Worm (Caenorhabditis elegans) whole organism, L4 larva: ENCODE results near the gene kin-30.

Source experiments
- F10B5.3 ChIP-seq: sonication (generic microtip); optimal IDR thresholded peaks from 2 replicates; lab custom pipeline; 2016; ENCODE audit warnings: mild to moderate bottlenecking, missing genetic modification characterization, missing compliant biosample characterization
- F37D6.2 ChIP-seq: sonication (generic microtip); optimal IDR thresholded peaks from 2 replicates; lab custom pipeline; 2016; ENCODE audit warnings: mild to moderate bottlenecking, missing genetic modification characterization, missing compliant biosample characterization
- F44E2.7 ChIP-seq: fragments of 200-800 bp; sonication (Bioruptor generic); IDR thresholded peaks from 2 replicates; pipeline ENCODE4 v2.1.2; 2022; ENCODE audit warnings: missing genetic modification characterization, missing compliant biosample characterization
- R02D3.7 ChIP-seq: fragments of 150-350 bp; sonication (generic microtip); optimal IDR thresholded peaks from 3 replicates; lab custom pipeline; 2014; ENCODE audit warnings: missing biosample characterization, missing genetic modification characterization
- T26A8.4 ChIP-seq: fragments of 200-800 bp; sonication (Bioruptor generic); IDR thresholded peaks from 2 replicates; pipeline ENCODE4 v1.3.6; 2022; ENCODE audit warnings: missing genetic modification characterization, missing compliant biosample characterization
- Y48G9A.11 ChIP-seq: fragments of 200-800 bp; sonication (Bioruptor generic); IDR thresholded peaks from 2 replicates; pipeline ENCODE4 v1.3.6; 2022; ENCODE audit warnings: missing genetic modification reagents, missing genetic modification characterization, missing compliant biosample characterization
- Y75B8A.6 ChIP-seq: fragments of 200-800 bp; sonication (Bioruptor generic); IDR thresholded peaks from 2 replicates; pipeline ENCODE4 v1.3.6; 2022; ENCODE audit warnings: missing genetic modification reagents, missing genetic modification characterization, missing compliant biosample characterization
- ZK337.2 ChIP-seq: fragments of 200-800 bp; sonication (Bioruptor generic); IDR thresholded peaks from 2 replicates; pipeline ENCODE4 v1.3.6; 2022; ENCODE audit warnings: missing genetic modification reagents, missing genetic modification characterization, missing compliant biosample characterization
- ama-1 ChIP-seq: fragments of 150-350 bp; optimal IDR thresholded peaks from 2 replicates; lab custom pipeline; 2014; ENCODE audit warnings: inconsistent platforms, mixed read lengths
- ceh-20 ChIP-seq: fragments of 200-800 bp; sonication (Bioruptor generic); IDR thresholded peaks from 2 replicates; pipeline ENCODE4 v1.3.6; 2022; ENCODE audit warnings: missing genetic modification reagents, missing genetic modification characterization, missing compliant biosample characterization
- ceh-28 ChIP-seq: fragments of 150-350 bp; optimal IDR thresholded peaks from 2 replicates; lab custom pipeline; 2014; ENCODE audit warnings: missing biosample characterization, missing genetic modification reagents, missing genetic modification characterization
- ceh-62 ChIP-seq: sonication (generic microtip); optimal IDR thresholded peaks from 2 replicates; lab custom pipeline; 2017; ENCODE audit warnings: missing biosample characterization, missing genetic modification characterization
- cey-2 ChIP-seq: sonication (generic microtip); optimal IDR thresholded peaks from 3 replicates; lab custom pipeline; 2017; ENCODE audit warnings: missing genetic modification characterization, mild to moderate bottlenecking, missing compliant biosample characterization, antibody characterized with exemption, borderline replicate concordance; ENCODE audit not compliant: insufficient read depth
- ctbp-1 ChIP-seq: fragments of 200-800 bp; sonication (Bioruptor generic); IDR thresholded peaks from 2 replicates; pipeline ENCODE4 v1.3.6; 2022; ENCODE audit warnings: missing genetic modification reagents, missing genetic modification characterization, missing compliant biosample characterization
- daf-12 ChIP-seq: fragments of 150-350 bp; optimal IDR thresholded peaks from 2 replicates; lab custom pipeline; 2014; ENCODE audit warnings: missing biosample characterization, missing genetic modification reagents, missing genetic modification characterization
- daf-8 ChIP-seq: fragments of 200-800 bp; sonication (Bioruptor generic); IDR thresholded peaks from 2 replicates; pipeline ENCODE4 v1.3.6; 2022; ENCODE audit warnings: missing genetic modification characterization, missing compliant biosample characterization
- dmd-9 ChIP-seq: fragments of 200-800 bp; sonication (Bioruptor generic); IDR thresholded peaks from 2 replicates; pipeline ENCODE4 v1.3.6; 2022; ENCODE audit warnings: missing genetic modification reagents, missing genetic modification characterization, missing compliant biosample characterization
- egl-27 ChIP-seq: sonication (generic microtip); optimal IDR thresholded peaks from 3 replicates; lab custom pipeline; 2017; ENCODE audit warnings: missing biosample characterization, missing genetic modification reagents, missing genetic modification characterization
- hif-1 ChIP-seq, 2 experiments: sonication (generic microtip); optimal IDR thresholded peaks; 2 replicates each; lab custom pipeline; 2016 to 2017; ENCODE audit warnings: missing compliant biosample characterization in 2 of 2, missing genetic modification characterization in 2 of 2, missing genetic modification reagents in 2 of 2, missing genotype in 2 of 2, mild to moderate bottlenecking in 1 of 2
- lin-1 ChIP-seq: fragments of 200-800 bp; sonication (Bioruptor generic); IDR thresholded peaks from 2 replicates; pipeline ENCODE4 v1.3.6; 2022; ENCODE audit warnings: missing genetic modification reagents, missing genetic modification characterization, missing compliant biosample characterization
- lin-13 ChIP-seq: fragments of 150-350 bp; optimal IDR thresholded peaks from 2 replicates; lab custom pipeline; 2014; ENCODE audit warnings: missing biosample characterization, missing genetic modification reagents, missing genetic modification characterization
- lin-15B ChIP-seq: fragments of 150-350 bp; sonication (generic microtip); optimal IDR thresholded peaks from 3 replicates; lab custom pipeline; 2014; ENCODE audit warnings: missing biosample characterization, missing genetic modification characterization
- lin-29 ChIP-seq: fragments of 200-800 bp; sonication (Bioruptor generic); IDR thresholded peaks from 2 replicates; pipeline ENCODE4 v1.3.6; 2022; ENCODE audit warnings: missing genetic modification reagents, missing genetic modification characterization, missing compliant biosample characterization
- lin-39 ChIP-seq: fragments of 150-350 bp; optimal IDR thresholded peaks from 2 replicates; lab custom pipeline; 2014; ENCODE audit warnings: missing biosample characterization, missing genetic modification reagents, missing genetic modification characterization
- lsy-2 ChIP-seq, 2 experiments: fragments of 150-350 bp in 1 of 2; sonication (generic microtip) in 1 of 2; optimal IDR thresholded peaks; 2 replicates each; lab custom pipeline; 2014 to 2017; ENCODE audit warnings: missing biosample characterization in 2 of 2, missing genetic modification characterization in 2 of 2
- madf-9 ChIP-seq: fragments of 200-800 bp; sonication (Bioruptor generic); conservative IDR thresholded peaks from 2 replicates; pipeline ENCODE4 v1.3.6; 2022; ENCODE audit warnings: missing genetic modification reagents, missing genetic modification characterization, missing compliant biosample characterization
- mxl-2 ChIP-seq: fragments of 200-800 bp; sonication (Bioruptor generic); conservative IDR thresholded peaks from 2 replicates; pipeline ENCODE4 v1.3.6; 2022; ENCODE audit warnings: missing genetic modification reagents, missing genetic modification characterization, missing compliant biosample characterization
- mxl-3 ChIP-seq: fragments of 200-800 bp; sonication (Bioruptor generic); optimal IDR thresholded peaks from 2 replicates; lab custom pipeline; 2018; ENCODE audit warnings: mild to moderate bottlenecking, missing genetic modification characterization, missing compliant biosample characterization
- nhr-10 ChIP-seq: fragments of 150-350 bp; optimal IDR thresholded peaks from 2 replicates; lab custom pipeline; 2014; ENCODE audit warnings: missing biosample characterization, missing genetic modification characterization
- nhr-11 ChIP-seq: fragments of 150-350 bp; optimal IDR thresholded peaks from 2 replicates; lab custom pipeline; 2014; ENCODE audit warnings: missing biosample characterization, missing genetic modification characterization
- nhr-28 ChIP-seq: fragments of 150-350 bp; optimal IDR thresholded peaks from 2 replicates; lab custom pipeline; 2014; ENCODE audit warnings: missing biosample characterization, missing genetic modification characterization
- nhr-41 ChIP-seq: fragments of 200-800 bp; sonication (Bioruptor generic); IDR thresholded peaks from 2 replicates; pipeline ENCODE4 v1.3.6; 2022; ENCODE audit warnings: missing genetic modification reagents, missing genetic modification characterization, missing compliant biosample characterization
- nhr-6 ChIP-seq: fragments of 150-350 bp; optimal IDR thresholded peaks from 2 replicates; lab custom pipeline; 2014; ENCODE audit warnings: missing biosample characterization, missing genetic modification characterization
- php-3 ChIP-seq: fragments of 200-800 bp; sonication (Bioruptor generic); IDR thresholded peaks from 2 replicates; pipeline ENCODE4 v1.3.6; 2022; ENCODE audit warnings: missing genetic modification reagents, missing genetic modification characterization, missing compliant biosample characterization
- pqm-1 ChIP-seq: sonication (generic microtip); optimal IDR thresholded peaks from 2 replicates; lab custom pipeline; 2017; ENCODE audit warnings: missing biosample characterization, missing genetic modification characterization
- rbr-2 ChIP-seq: sonication (generic microtip); optimal IDR thresholded peaks from 2 replicates; lab custom pipeline; 2016; ENCODE audit warnings: missing genotype, missing genetic modification characterization, missing compliant biosample characterization
- set-16 ChIP-seq: fragments of 200-800 bp; sonication (Bioruptor generic); IDR thresholded peaks from 2 replicates; pipeline ENCODE4 v1.3.6; 2022; ENCODE audit warnings: missing genetic modification reagents, missing genetic modification characterization, missing compliant biosample characterization
- spr-1 ChIP-seq: sonication (generic microtip); optimal IDR thresholded peaks from 2 replicates; lab custom pipeline; 2016; ENCODE audit warnings: mild to moderate bottlenecking, missing genetic modification characterization, missing compliant biosample characterization
- spr-3 ChIP-seq: fragments of 200-800 bp; sonication (Bioruptor generic); optimal IDR thresholded peaks from 2 replicates; lab custom pipeline; 2018; ENCODE audit warnings: mild to moderate bottlenecking, missing genetic modification characterization, missing compliant biosample characterization
- tra-1 ChIP-seq: fragments of 200-800 bp; sonication (Bioruptor generic); IDR thresholded peaks from 2 replicates; pipeline ENCODE4 v1.3.6; 2022; ENCODE audit warnings: missing genetic modification reagents, missing genetic modification characterization, missing compliant biosample characterization
- unc-39 ChIP-seq: sonication (generic microtip); optimal IDR thresholded peaks from 2 replicates; lab custom pipeline; 2017; ENCODE audit warnings: missing biosample characterization, missing genetic modification characterization
- vab-7 ChIP-seq: fragments of 200-800 bp; sonication (Bioruptor generic); IDR thresholded peaks from 2 replicates; pipeline ENCODE4 v1.3.6; 2022; ENCODE audit warnings: missing genetic modification reagents, missing genetic modification characterization, missing compliant biosample characterization
- zfp-2 ChIP-seq: sonication (generic microtip); optimal IDR thresholded peaks from 2 replicates; lab custom pipeline; 2016; ENCODE audit warnings: mild to moderate bottlenecking, missing genetic modification characterization, missing compliant biosample characterization
- zfp-3 ChIP-seq: fragments of 200-800 bp; sonication (Bioruptor generic); conservative IDR thresholded peaks from 2 replicates; pipeline ENCODE4 v1.3.6; 2022; ENCODE audit warnings: missing genetic modification reagents, missing genetic modification characterization, missing compliant biosample characterization
- ztf-7 ChIP-seq: fragments of 150-350 bp; optimal IDR thresholded peaks from 2 replicates; lab custom pipeline; 2014; ENCODE audit warnings: missing biosample characterization, missing genetic modification characterization

The kin-30 gene

ce11 chrV:15244456-15244855 is at the start of gene kin-30:
TSS of gene kin-30 (plus strand) at chrV:15244756.
- TF ChIP-seq nhr-6 (tag; lab: Kevin White, UChicago) = no peak
- no peak for TF ChIP-seq lin-29 (GFP tag; lab: Robert Waterston, UW)
- no peak for TF ChIP-seq F10B5.3 (tag; lab: Kevin White, UChicago)
- no peak for TF ChIP-seq daf-8 (GFP tag; lab: Robert Waterston, UW)
- no peak for TF ChIP-seq unc-39
- TF ChIP-seq pqm-1 (tag; lab: Kevin White, UChicago) = no peak
- no peak for TF ChIP-seq zfp-3 (GFP tag; lab: Robert Waterston, UW)
- no peak for TF ChIP-seq php-3 (GFP tag; lab: Robert Waterston, UW)
- no peak for TF ChIP-seq tra-1 (GFP tag; lab: Robert Waterston, UW)
- TF ChIP-seq vab-7 (GFP tag; lab: Robert Waterston, UW) = no peak
- TF ChIP-seq lin-1 (GFP tag; lab: Robert Waterston, UW) = no peak
- TF ChIP-seq lin-13 (GFP tag; lab: Kevin White, UChicago) = no peak
- no peak for TF ChIP-seq ctbp-1
- TF ChIP-seq ceh-62 = no peak
- no peak for TF ChIP-seq Y75B8A.6 (GFP tag; lab: Robert Waterston, UW)
- TF ChIP-seq spr-1 (tag; lab: Kevin White, UChicago) = no peak
- no peak for TF ChIP-seq lin-39 (tag; lab: Kevin White, UChicago)
- TF ChIP-seq spr-3 (GFP tag; lab: Kevin White, UChicago) = no peak
- no peak for TF ChIP-seq mxl-3 (GFP tag; lab: Kevin White, UChicago)
- no peak for TF ChIP-seq lsy-2 (tag; optimal IDR thresholded peaks at IDR 0.05; lab: Kevin White, UChicago)

ce11 chrV:15197955-15198354 is 46.6 kb upstream of the kin-30 start, which contains the start of gene srw-1:
TSS of gene srw-1 (plus strand) at chrV:15198255.
- no peak for TF ChIP-seq rbr-2
- no peak for TF ChIP-seq zfp-3 (GFP tag; lab: Robert Waterston, UW)
- no peak for TF ChIP-seq ceh-62
- TF ChIP-seq php-3 (GFP tag; lab: Robert Waterston, UW) = no peak
- no peak for TF ChIP-seq ceh-28 (tag; lab: Kevin White, UChicago)
- no peak for TF ChIP-seq F44E2.7 (GFP tag; lab: Robert Waterston, UW)
- TF ChIP-seq mxl-2 (GFP tag; lab: Robert Waterston, UW) = no peak
- TF ChIP-seq ceh-20 (GFP tag; lab: Robert Waterston, UW) = no peak
- no peak for TF ChIP-seq ZK337.2 (GFP tag; lab: Robert Waterston, UW)
- no peak for TF ChIP-seq lin-39 (tag; lab: Kevin White, UChicago)
- no peak for TF ChIP-seq R02D3.7 (tag; lab: Kevin White, UChicago)
- no peak for TF ChIP-seq pqm-1 (tag; lab: Kevin White, UChicago)
- no peak for TF ChIP-seq lin-15B (tag; lab: Kevin White, UChicago)
- no peak for TF ChIP-seq zfp-2 (tag; lab: Kevin White, UChicago)
- no peak for TF ChIP-seq egl-27 (tag; lab: Kevin White, UChicago)
- no peak for TF ChIP-seq ama-1 (lab: Kevin White, UChicago)
- TF ChIP-seq Y75B8A.6 (GFP tag; lab: Robert Waterston, UW) = no peak
- TF ChIP-seq ztf-7 (tag; lab: Kevin White, UChicago) = no peak

ce11 chrV:15199768-15200167 is 44.8 kb upstream of the kin-30 start, which contains the start of gene Y75B12B.10:
TSS of gene Y75B12B.10 (plus strand) at chrV:15200068.
- TF ChIP-seq T26A8.4 (GFP tag; lab: Robert Waterston, UW) (no peak), pqm-1 (tag; lab: Kevin White, UChicago) (no peak), nhr-11 (no peak), rbr-2 (no peak), cey-2 (tag; lab: Kevin White, UChicago) (no peak), daf-12 (no peak), dmd-9 (GFP tag; lab: Robert Waterston, UW) (no peak), madf-9 (no peak), F37D6.2 (no peak), Y48G9A.11 (no peak), set-16 (no peak), nhr-28 (tag; lab: Kevin White, UChicago) (no peak), nhr-10 (tag; lab: Kevin White, UChicago) (no peak), nhr-41 (no peak), hif-1 (tag; optimal IDR thresholded peaks at IDR 0.05; lab: Kevin White, UChicago) (no peak)
